Worm (Caenorhabditis elegans): Measurements from ENCODE around the gene F35C11.5.
A peak's percentile ranks its signal among the peaks of the same experiment; 100 is the strongest.

DNA sequence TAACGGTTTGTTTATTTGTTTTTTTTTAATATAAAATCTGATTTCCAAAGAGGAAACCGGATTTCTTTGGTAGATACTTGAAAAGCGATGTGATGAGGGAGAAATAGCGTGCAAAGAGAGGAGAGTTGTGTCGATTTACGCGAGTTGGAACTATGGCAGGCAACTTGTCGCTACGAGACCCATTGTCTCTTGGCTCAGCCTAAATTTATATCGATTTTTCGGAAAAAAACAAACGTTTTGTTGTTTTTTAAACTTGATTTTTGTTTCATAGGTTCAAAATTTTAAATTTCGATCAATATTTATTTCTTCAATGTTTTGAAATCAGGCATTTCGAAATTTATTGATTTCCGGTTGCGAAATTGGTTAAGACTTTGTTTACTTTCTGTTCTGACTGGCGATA, 37.1 kb upstream of the F35C11.5 start, which contains the start of gene M110.3:
- TF ChIP-seq pros-1 (tag; optimal IDR thresholded peaks at IDR 0.05) (no peak), npax-4 (tag; optimal IDR thresholded peaks at IDR 0.05) (no peak), ama-1 (optimal IDR thresholded peaks at IDR 0.05) (no peak), nfya-1 (tag; optimal IDR thresholded peaks at IDR 0.05) (peak; percentile 20), fkh-10 (GFP tag; optimal IDR thresholded peaks at IDR 0.05) (no peak)
